Worm (Caenorhabditis elegans) whole organism, mixed stage, embryonic: ENCODE measurements around the gene cysl-1.

Source experiments
- bed-3 ChIP-seq: fragments of 200-800 bp; sonication (Bioruptor generic); optimal IDR thresholded peaks from 3 replicates; lab custom pipeline; 2018; ENCODE audit warnings: mild to moderate bottlenecking, missing genetic modification characterization, moderate library complexity, missing compliant biosample characterization
- ceh-43 ChIP-seq: fragments of 200-800 bp; sonication (Bioruptor generic); optimal IDR thresholded peaks from 2 replicates; lab custom pipeline; 2018; ENCODE audit warnings: mild to moderate bottlenecking, missing genetic modification characterization, moderate library complexity, missing compliant biosample characterization
- ceh-83 ChIP-seq: fragments of 200-800 bp; sonication (Bioruptor generic); optimal IDR thresholded peaks from 2 replicates; lab custom pipeline; 2018; ENCODE audit warnings: mild to moderate bottlenecking, missing genetic modification characterization, missing compliant biosample characterization
- ces-1 ChIP-seq: fragments of 150-350 bp; optimal IDR thresholded peaks from 2 replicates; lab custom pipeline; 2014; ENCODE audit warnings: missing biosample characterization, missing genetic modification reagents, missing genetic modification characterization
- cnd-1 ChIP-seq: fragments of 200-800 bp; sonication (Bioruptor generic); optimal IDR thresholded peaks from 2 replicates; lab custom pipeline; 2018; ENCODE audit warnings: mild to moderate bottlenecking, missing genetic modification characterization, missing compliant biosample characterization
- drap-1 ChIP-seq: fragments of 200-800 bp; sonication (Bioruptor generic); optimal IDR thresholded peaks from 3 replicates; lab custom pipeline; 2018; ENCODE audit warnings: mild to moderate bottlenecking, missing genetic modification characterization, missing compliant biosample characterization
- elt-3 ChIP-seq: fragments of 150-350 bp; optimal IDR thresholded peaks from 2 replicates; lab custom pipeline; 2014; ENCODE audit warnings: missing biosample characterization, missing genetic modification characterization
- flh-1 ChIP-seq: fragments of 200-800 bp; sonication (Bioruptor generic); optimal IDR thresholded peaks from 2 replicates; lab custom pipeline; 2018; ENCODE audit warnings: mild to moderate bottlenecking, missing genetic modification characterization, moderate library complexity, missing compliant biosample characterization
- ham-2 ChIP-seq: fragments of 200-800 bp; sonication (Bioruptor generic); optimal IDR thresholded peaks from 2 replicates; lab custom pipeline; 2018; ENCODE audit warnings: mild to moderate bottlenecking, missing genetic modification characterization, missing compliant biosample characterization
- hlh-1 ChIP-seq: fragments of 150-350 bp; optimal IDR thresholded peaks from 2 replicates; lab custom pipeline; 2014; ENCODE audit warnings: missing biosample characterization, missing genetic modification reagents, missing genetic modification characterization
- lin-13 ChIP-seq: fragments of 150-350 bp; optimal IDR thresholded peaks from 2 replicates; lab custom pipeline; 2014; ENCODE audit warnings: missing biosample characterization, missing genetic modification characterization
- lin-32 ChIP-seq: fragments of 200-800 bp; sonication (Bioruptor generic); optimal IDR thresholded peaks from 2 replicates; lab custom pipeline; 2018; ENCODE audit warnings: mild to moderate bottlenecking, missing genetic modification characterization, missing compliant biosample characterization
- lsy-2 ChIP-seq: fragments of 150-350 bp; optimal IDR thresholded peaks from 2 replicates; lab custom pipeline; 2014; ENCODE audit warnings: missing biosample characterization, missing genetic modification characterization
- mls-2 ChIP-seq: sonication (generic microtip); optimal IDR thresholded peaks from 2 replicates; lab custom pipeline; 2016; ENCODE audit warnings: mild to moderate bottlenecking, missing genetic modification characterization, moderate library complexity, missing compliant biosample characterization
- nhr-12 ChIP-seq: fragments of 150-350 bp; optimal IDR thresholded peaks from 2 replicates; lab custom pipeline; 2014; ENCODE audit warnings: missing biosample characterization, missing genetic modification characterization
- nhr-2 ChIP-seq: fragments of 150-350 bp; optimal IDR thresholded peaks from 2 replicates; lab custom pipeline; 2014; ENCODE audit warnings: missing biosample characterization, missing genetic modification characterization
- nhr-237 ChIP-seq: fragments of 150-350 bp; optimal IDR thresholded peaks from 2 replicates; lab custom pipeline; 2014; ENCODE audit warnings: missing biosample characterization, missing genetic modification characterization
- nhr-28 ChIP-seq: fragments of 150-350 bp; optimal IDR thresholded peaks from 2 replicates; lab custom pipeline; 2014; ENCODE audit warnings: missing biosample characterization, missing genetic modification characterization
- nhr-76 ChIP-seq: sonication (generic microtip); optimal IDR thresholded peaks from 2 replicates; lab custom pipeline; 2017; ENCODE audit warnings: missing biosample characterization, missing genetic modification characterization
- pha-4 ChIP-seq: fragments of 150-350 bp; optimal IDR thresholded peaks from 2 replicates; lab custom pipeline; 2018; ENCODE audit warnings: missing biosample characterization, missing genetic modification reagents, missing genetic modification characterization
- sem-2 ChIP-seq: fragments of 200-800 bp; sonication (Bioruptor generic); optimal IDR thresholded peaks from 2 replicates; lab custom pipeline; 2018; ENCODE audit warnings: mild to moderate bottlenecking, missing genetic modification characterization, missing compliant biosample characterization
- sptf-1 ChIP-seq: sonication (generic microtip); optimal IDR thresholded peaks from 2 replicates; lab custom pipeline; 2017; ENCODE audit warnings: mild to moderate bottlenecking, missing genetic modification characterization, moderate library complexity, missing compliant biosample characterization
- tbx-8 ChIP-seq: fragments of 200-800 bp; sonication (Bioruptor generic); optimal IDR thresholded peaks from 2 replicates; lab custom pipeline; 2018; ENCODE audit warnings: mild to moderate bottlenecking, missing genetic modification characterization, moderate library complexity, missing compliant biosample characterization
- unc-120 ChIP-seq: sonication (generic microtip); optimal IDR thresholded peaks from 2 replicates; lab custom pipeline; 2017; ENCODE audit warnings: missing genetic modification characterization, missing compliant biosample characterization; ENCODE audit not compliant: poor library complexity, severe bottlenecking
- unc-39 ChIP-seq: fragments of 150-350 bp; optimal IDR thresholded peaks from 2 replicates; lab custom pipeline; 2014; ENCODE audit warnings: missing biosample characterization, missing genetic modification characterization
- unc-62 ChIP-seq: fragments of 150-350 bp; optimal IDR thresholded peaks from 2 replicates; lab custom pipeline; 2014; ENCODE audit warnings: missing biosample characterization, missing genetic modification reagents, missing genetic modification characterization
- zip-8 ChIP-seq: fragments of 150-350 bp; optimal IDR thresholded peaks from 2 replicates; lab custom pipeline; 2014; ENCODE audit warnings: missing biosample characterization, missing genetic modification characterization

cysl-1 gene

DNA sequence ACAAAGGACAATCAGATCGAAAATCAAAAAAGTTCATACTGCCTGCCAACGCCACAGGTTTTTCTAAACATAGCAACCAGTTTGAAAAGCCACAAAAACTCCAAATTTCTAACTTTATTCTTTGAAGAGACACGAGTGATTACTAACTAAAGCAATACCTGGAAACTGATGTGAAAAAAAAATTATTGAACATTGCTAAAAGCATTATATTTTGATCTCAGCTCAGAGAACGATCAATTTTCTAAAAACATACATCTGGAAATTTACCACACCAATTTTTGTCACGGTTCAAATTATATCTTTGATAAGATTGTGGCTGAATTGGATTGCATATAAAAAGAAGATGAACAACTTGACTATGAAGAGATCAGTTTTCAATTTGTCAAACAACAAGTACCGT is 3.1 kb upstream of the cysl-1 start:
- TF ChIP-seq lin-32 (no peak), elt-3 (tag; lab: Kevin White, UChicago) (no peak), unc-39 (no peak), lsy-2 (tag; lab: Kevin White, UChicago) (no peak), sptf-1 (tag; lab: Kevin White, UChicago) (no peak), unc-62 (no peak), nhr-2 (no peak), lin-13 (tag; lab: Kevin White, UChicago) (no peak), sem-2 (GFP tag; lab: Kevin White, UChicago) (no peak), nhr-76 (tag; lab: Kevin White, UChicago) (no peak), cnd-1 (tag; lab: Kevin White, UChicago) (no peak), nhr-12 (no peak), zip-8 (no peak), ceh-83 (GFP tag; lab: Kevin White, UChicago) (no peak), hlh-1 (tag; lab: Kevin White, UChicago) (no peak), pha-4 (tag; lab: Kevin White, UChicago) (no peak), ceh-43 (GFP tag; lab: Kevin White, UChicago) (no peak), unc-120 (tag; lab: Kevin White, UChicago) (no peak), bed-3 (GFP tag; lab: Kevin White, UChicago) (no peak)

- peak; percentile 66 for TF ChIP-seq ces-1
- no peak for TF ChIP-seq elt-3 (tag; lab: Kevin White, UChicago)
Observed at ce11 chrX:9956052-9956451, 1.7 kb upstream of the cysl-1 start.

- TF ChIP-seq unc-62 (no peak), pha-4 (tag; lab: Kevin White, UChicago) (no peak), ceh-83 (GFP tag; lab: Kevin White, UChicago) (no peak)
Observed at ce11 chrX:9948963-9949362, 5.4 kb downstream of the cysl-1 start, which contains the start of gene nas-37. Gene nas-37, minus strand, starts transcription at chrX:9949063.

- TF ChIP-seq nhr-12 (no peak), ham-2 (no peak), flh-1 (GFP tag; lab: Kevin White, UChicago) (no peak)
Observed at ce11 chrX:9948528-9948927, 5.8 kb downstream of the cysl-1 start.

DNA sequence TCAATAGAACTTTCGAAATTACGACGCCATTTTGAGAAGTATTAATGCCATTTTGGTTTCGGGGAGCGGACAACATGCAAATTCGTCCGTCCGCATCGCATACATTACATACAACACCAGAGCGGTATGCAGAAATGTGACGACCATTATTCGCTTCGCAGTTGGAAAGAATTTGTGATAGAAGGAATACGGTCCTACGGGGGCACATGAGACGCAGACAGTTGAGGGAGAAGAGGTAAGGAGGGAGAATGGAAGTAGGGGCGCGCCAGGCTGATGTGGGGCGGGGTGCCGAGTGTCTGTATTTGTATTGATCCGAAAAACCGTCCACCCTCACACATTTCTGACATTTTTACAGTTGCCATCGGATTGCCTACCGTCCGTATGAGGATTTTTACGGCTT is 13.0 kb downstream of the cysl-1 start:
- TF ChIP-seq nhr-2 (no peak), sptf-1 (tag; lab: Kevin White, UChicago) (no peak), nhr-28 (tag; lab: Kevin White, UChicago) (no peak), drap-1 (GFP tag; lab: Kevin White, UChicago) (no peak)
- TF ChIP-seq, all 35 proteins: peak for 0

DNA sequence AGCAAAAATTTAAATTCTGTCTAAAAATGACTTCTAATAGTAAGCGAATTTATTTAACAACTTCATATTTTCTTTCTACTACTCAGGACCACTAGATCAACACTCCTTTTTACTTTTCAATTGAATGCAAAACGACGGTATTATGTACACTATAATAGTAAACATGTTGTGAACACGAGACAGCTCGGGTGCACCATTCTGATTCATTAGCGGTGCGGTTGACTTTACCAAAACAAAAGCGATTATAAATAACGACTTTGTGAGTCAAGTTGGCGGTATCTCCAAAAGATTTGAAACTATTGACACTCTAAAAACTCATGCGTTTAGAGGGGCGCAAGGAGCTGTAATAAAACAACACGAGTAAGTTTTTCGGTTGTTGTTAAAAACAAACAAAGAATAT is 13.8 kb downstream of the cysl-1 start:
- TF ChIP-seq sem-2 (GFP tag; lab: Kevin White, UChicago) (no peak), unc-62 (no peak), zip-8 (no peak), flh-1 (GFP tag; lab: Kevin White, UChicago) (no peak), nhr-2 (no peak), tbx-8 (GFP tag; lab: Kevin White, UChicago) (no peak), nhr-237 (tag; lab: Kevin White, UChicago) (no peak), bed-3 (GFP tag; lab: Kevin White, UChicago) (no peak), nhr-12 (no peak), unc-39 (no peak), lsy-2 (tag; lab: Kevin White, UChicago) (no peak), sptf-1 (tag; lab: Kevin White, UChicago) (no peak)
- TF ChIP-seq, all 35 proteins: peak for 0

DNA sequence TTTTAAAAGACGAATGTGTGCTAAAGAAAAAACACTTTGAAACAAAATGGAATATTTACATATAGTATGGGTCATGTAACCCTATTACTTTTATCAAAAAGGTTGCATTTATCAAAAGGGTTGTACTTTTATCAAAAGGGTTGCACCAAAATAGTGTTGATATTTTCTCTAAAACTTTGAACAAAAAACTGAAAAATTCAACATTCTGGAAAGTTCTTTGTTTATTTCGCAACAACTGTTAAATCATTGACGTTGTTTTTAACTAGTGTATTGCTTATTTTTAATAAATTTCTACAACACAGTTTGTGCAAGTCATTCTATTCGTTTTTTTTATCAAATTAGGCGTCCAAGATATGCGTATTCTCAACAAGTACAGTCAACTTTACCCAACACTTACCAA is 15.8 kb downstream of the cysl-1 start, which contains the start of the genes C17G1.5 and C17G1.14:
TSS of gene C17G1.5 (plus strand) at position 266 of the 400 bp plus-strand sequence.
TSS of gene C17G1.14 (plus strand) at position 277 of the 400 bp plus-strand sequence.
- no peak for TF ChIP-seq mls-2 (tag; lab: Kevin White, UChicago)
